Fruit fly (Drosophila melanogaster) whole organism, embryonic: ENCODE data around the gene Shc.

Experiments
- CG10543 ChIP-seq: fragments of 200-800 bp; sonication (Bioruptor generic); optimal IDR thresholded peaks from 3 replicates; lab custom pipeline; 2017; ENCODE audit warnings: missing biosample characterization, mild to moderate bottlenecking, missing genetic modification characterization, moderate library complexity
- CG11093 ChIP-seq: fragments of 200-800 bp; sonication (Bioruptor generic); IDR thresholded peaks from 3 replicates; pipeline ENCODE4 v1.3.6; 2022; ENCODE audit warnings: missing biosample characterization, missing genetic modification characterization
- CG11504 ChIP-seq: fragments of 200-800 bp; sonication (Bioruptor generic); optimal IDR thresholded peaks from 3 replicates; lab custom pipeline; 2019; ENCODE audit warnings: missing biosample characterization, mild to moderate bottlenecking, missing genetic modification characterization, moderate library complexity
- CG12769 ChIP-seq: fragments of 200-800 bp; sonication (Bioruptor generic); optimal IDR thresholded peaks from 2 replicates; lab custom pipeline; 2019; ENCODE audit warnings: missing biosample characterization, mild to moderate bottlenecking, missing genetic modification characterization, moderate library complexity
- CG1603 ChIP-seq: fragments of 200-800 bp; sonication (Bioruptor generic); optimal IDR thresholded peaks from 2 replicates; lab custom pipeline; 2019; ENCODE audit warnings: missing biosample characterization, mild to moderate bottlenecking, missing genetic modification characterization, moderate library complexity
- CG16779 ChIP-seq: fragments of 200-800 bp; sonication (Bioruptor generic); IDR thresholded peaks from 2 replicates; pipeline ENCODE4 v1.3.6; 2022; ENCODE audit warnings: missing biosample characterization, missing genetic modification characterization
- CG18476 ChIP-seq: fragments of 200-800 bp; sonication (Bioruptor generic); optimal IDR thresholded peaks from 2 replicates; lab custom pipeline; 2016; ENCODE audit warnings: missing biosample characterization, mild to moderate bottlenecking, missing genetic modification characterization
- CG2129 ChIP-seq: fragments of 200-800 bp; sonication (Bioruptor generic); IDR thresholded peaks from 2 replicates; pipeline ENCODE4 v1.3.6; 2022; ENCODE audit warnings: missing biosample characterization, missing genetic modification characterization; ENCODE audit not compliant: partially characterized antibody
- CG30403 ChIP-seq: fragments of 200-800 bp; sonication (Bioruptor generic); optimal IDR thresholded peaks from 3 replicates; lab custom pipeline; 2016; ENCODE audit warnings: missing biosample characterization, missing genetic modification characterization
- CG3065 ChIP-seq: fragments of 200-800 bp; sonication (Bioruptor generic); optimal IDR thresholded peaks from 2 replicates; lab custom pipeline; 2016; ENCODE audit warnings: missing biosample characterization, missing genetic modification characterization
- CG31388 ChIP-seq: fragments of 200-800 bp; sonication (Bioruptor generic); optimal IDR thresholded peaks from 2 replicates; lab custom pipeline; 2016; ENCODE audit warnings: missing biosample characterization, missing genetic modification characterization
- CG32772 ChIP-seq: fragments of 200-800 bp; sonication (Bioruptor generic); IDR thresholded peaks from 2 replicates; pipeline ENCODE4 v1.3.6; 2022; ENCODE audit warnings: missing biosample characterization, missing genetic modification characterization
- CG43689 ChIP-seq: fragments of 200-800 bp; sonication (Bioruptor generic); IDR thresholded peaks from 2 replicates; pipeline ENCODE4 v1.3.6; 2022; ENCODE audit warnings: missing biosample characterization, missing genetic modification characterization
- CG4854 ChIP-seq: fragments of 200-800 bp; sonication (Bioruptor generic); optimal IDR thresholded peaks from 2 replicates; lab custom pipeline; 2016; ENCODE audit warnings: missing biosample characterization, missing genetic modification characterization, inconsistent platforms
- CG6254 ChIP-seq: fragments of 200-800 bp; sonication (Bioruptor generic); optimal IDR thresholded peaks from 3 replicates; lab custom pipeline; 2017; ENCODE audit warnings: mild to moderate bottlenecking, missing biosample characterization, missing genetic modification reagents, missing genetic modification characterization
- CG6654 ChIP-seq: fragments of 200-800 bp; sonication (Bioruptor generic); optimal IDR thresholded peaks from 2 replicates; lab custom pipeline; 2017; ENCODE audit warnings: missing biosample characterization, mild to moderate bottlenecking, missing genetic modification characterization
- CG6689 ChIP-seq: fragments of 200-800 bp; sonication (Bioruptor generic); IDR thresholded peaks from 2 replicates; pipeline ENCODE4 v1.3.6; 2022; ENCODE audit warnings: missing biosample characterization, missing genetic modification characterization
- D ChIP-seq, 2 experiments: fragments of 200-800 bp in 1 of 2; fragments of >200 bp in 1 of 2; sonication (Bioruptor generic) in 1 of 2; optimal IDR thresholded peaks; 2 replicates in 1 of 2; 3 replicates in 1 of 2; lab custom pipeline; 2017; ENCODE audit warnings: mild to moderate bottlenecking in 1 of 2, missing biosample characterization in 1 of 2, missing genetic modification characterization in 1 of 2, missing genetic modification reagents in 1 of 2
- Dbx ChIP-seq: fragments of 200-800 bp; sonication (Bioruptor generic); IDR thresholded peaks from 3 replicates; pipeline ENCODE4 v1.3.6; 2022; ENCODE audit warnings: missing biosample characterization, missing genetic modification characterization
- Dek ChIP-seq: fragments of 200-800 bp; sonication (Bioruptor generic); optimal IDR thresholded peaks from 3 replicates; lab custom pipeline; 2019; ENCODE audit warnings: missing biosample characterization, mild to moderate bottlenecking, missing genetic modification characterization, moderate library complexity
- ERR ChIP-seq: fragments of 200-800 bp; sonication (Bioruptor generic); optimal IDR thresholded peaks from 2 replicates; lab custom pipeline; 2016; ENCODE audit warnings: missing biosample characterization, missing genetic modification characterization
- Hey ChIP-seq: fragments of 200-800 bp; sonication (Bioruptor generic); optimal IDR thresholded peaks from 3 replicates; lab custom pipeline; 2018; ENCODE audit warnings: missing biosample characterization, mild to moderate bottlenecking, missing genetic modification characterization
- Hr39 ChIP-seq: fragments of >200 bp; optimal IDR thresholded peaks from 2 replicates; lab custom pipeline; 2017
- MESR4 ChIP-seq: fragments of 200-800 bp; sonication (Bioruptor generic); optimal IDR thresholded peaks from 2 replicates; lab custom pipeline; 2018; ENCODE audit warnings: missing biosample characterization, mild to moderate bottlenecking, missing genetic modification characterization, moderate library complexity
- Myb ChIP-seq: fragments of 200-800 bp; sonication (Bioruptor generic); optimal IDR thresholded peaks from 2 replicates; lab custom pipeline; 2016; ENCODE audit warnings: missing biosample characterization, missing genetic modification characterization
- NC2α ChIP-seq: fragments of 200-800 bp; sonication (Bioruptor generic); optimal IDR thresholded peaks from 2 replicates; lab custom pipeline; 2016; ENCODE audit warnings: missing biosample characterization, missing genetic modification characterization
- Optix ChIP-seq: fragments of 200-800 bp; sonication (Bioruptor generic); IDR thresholded peaks from 3 replicates; pipeline ENCODE4 v1.3.6; 2022; ENCODE audit warnings: missing biosample characterization, missing genetic modification characterization
- Pdp1 ChIP-seq, 2 experiments: fragments of 200-800 bp; sonication (Bioruptor generic); optimal IDR thresholded peaks; 3 replicates each; lab custom pipeline; 2016; ENCODE audit warnings: missing biosample characterization in 2 of 2, missing genetic modification characterization in 2 of 2, mild to moderate bottlenecking in 1 of 2, moderate library complexity in 1 of 2
- Poxn ChIP-seq: fragments of 200-800 bp; sonication (Bioruptor generic); IDR thresholded peaks from 2 replicates; pipeline ENCODE4 v1.3.6; 2022; ENCODE audit warnings: missing biosample characterization, missing genetic modification characterization
- Tbp ChIP-seq: fragments of >200 bp; optimal IDR thresholded peaks from 2 replicates; lab custom pipeline; 2018; ENCODE audit warnings: missing biosample characterization, missing genetic modification characterization
- Xrp1 ChIP-seq: fragments of 200-800 bp; sonication (Bioruptor generic); IDR thresholded peaks from 2 replicates; pipeline ENCODE4 v1.3.6; 2022; ENCODE audit warnings: missing biosample characterization, missing genetic modification characterization
- al ChIP-seq: fragments of 200-800 bp; sonication (Bioruptor generic); IDR thresholded peaks from 2 replicates; pipeline ENCODE4 v1.3.6; 2022; ENCODE audit warnings: missing biosample characterization, missing genetic modification characterization
- ash1 ChIP-seq: fragments of 200-800 bp; sonication (Bioruptor generic); optimal IDR thresholded peaks from 2 replicates; lab custom pipeline; 2018; ENCODE audit warnings: missing biosample characterization, mild to moderate bottlenecking, missing genetic modification characterization
- ci ChIP-seq: fragments of 200-800 bp; sonication (Bioruptor generic); IDR thresholded peaks from 3 replicates; pipeline ENCODE4 v1.3.6; 2022; ENCODE audit warnings: missing biosample characterization, missing genetic modification characterization
- gro ChIP-seq: fragments of 200-800 bp; sonication (Bioruptor generic); optimal IDR thresholded peaks from 2 replicates; lab custom pipeline; 2016; ENCODE audit warnings: missing biosample characterization, missing genetic modification characterization
- h ChIP-seq: fragments of >200 bp; optimal IDR thresholded peaks from 2 replicates; lab custom pipeline; 2017
- her ChIP-seq: fragments of 200-800 bp; sonication (Bioruptor generic); optimal IDR thresholded peaks from 2 replicates; lab custom pipeline; 2016; ENCODE audit warnings: missing biosample characterization, missing genetic modification characterization
- hkb ChIP-seq, 2 experiments: fragments of 200-800 bp in 1 of 2; fragments of >200 bp in 1 of 2; sonication (Bioruptor generic) in 1 of 2; IDR thresholded peaks in 1 of 2; optimal IDR thresholded peaks in 1 of 2; 2 replicates each; pipeline versions ENCODE4 v1.3.6 to Lab custom; 2017 to 2022; ENCODE audit warnings: missing biosample characterization in 1 of 2, missing genetic modification characterization in 1 of 2
- jigr1 ChIP-seq: fragments of 200-800 bp; sonication (Bioruptor generic); IDR thresholded peaks from 3 replicates; pipeline ENCODE4 v1.3.6; 2022; ENCODE audit warnings: missing biosample characterization, missing genetic modification characterization
- maf-S ChIP-seq: fragments of 200-800 bp; sonication (Bioruptor generic); optimal IDR thresholded peaks from 2 replicates; lab custom pipeline; 2016; ENCODE audit warnings: missing biosample characterization, missing genetic modification characterization
- mam ChIP-seq: fragments of 200-800 bp; sonication (Bioruptor generic); optimal IDR thresholded peaks from 3 replicates; lab custom pipeline; 2016; ENCODE audit warnings: missing biosample characterization, missing genetic modification characterization
- pita ChIP-seq: fragments of 200-800 bp; sonication (Bioruptor generic); optimal IDR thresholded peaks from 2 replicates; lab custom pipeline; 2017; ENCODE audit warnings: missing biosample characterization, mild to moderate bottlenecking, missing genetic modification characterization
- pros ChIP-seq: fragments of 200-800 bp; sonication (Bioruptor generic); optimal IDR thresholded peaks from 3 replicates; lab custom pipeline; 2019; ENCODE audit warnings: missing biosample characterization, mild to moderate bottlenecking, missing genetic modification characterization, moderate library complexity
- rib ChIP-seq: fragments of 200-800 bp; sonication (Bioruptor generic); IDR thresholded peaks from 2 replicates; pipeline ENCODE4 v1.3.6; 2022; ENCODE audit warnings: missing biosample characterization, missing genetic modification characterization
- scrt ChIP-seq: fragments of 200-800 bp; sonication (Bioruptor generic); optimal IDR thresholded peaks from 2 replicates; lab custom pipeline; 2018; ENCODE audit warnings: missing biosample characterization, mild to moderate bottlenecking, missing genetic modification characterization, moderate library complexity
- tll ChIP-seq, 2 experiments: fragments of 200-800 bp in 1 of 2; fragments of >200 bp in 1 of 2; sonication (Bioruptor generic) in 1 of 2; optimal IDR thresholded peaks; 2 replicates each; lab custom pipeline; 2017 to 2019; ENCODE audit warnings: missing biosample characterization in 2 of 2, missing genetic modification characterization in 2 of 2, mild to moderate bottlenecking in 1 of 2, moderate library complexity in 1 of 2
- trem ChIP-seq: fragments of 200-800 bp; optimal IDR thresholded peaks from 3 replicates; lab custom pipeline; 2019; ENCODE audit warnings: missing biosample characterization, mild to moderate bottlenecking, missing genetic modification characterization, moderate library complexity
- ttk ChIP-seq: fragments of 200-800 bp; sonication (Bioruptor generic); IDR thresholded peaks from 2 replicates; pipeline ENCODE4 v2.1.2; 2022; ENCODE audit warnings: missing biosample characterization, missing genetic modification characterization
- wor ChIP-seq: fragments of 200-800 bp; sonication (Bioruptor generic); IDR thresholded peaks from 2 replicates; pipeline ENCODE4 v1.3.6; 2022; ENCODE audit warnings: missing biosample characterization, missing genetic modification characterization
- z ChIP-seq: fragments of 200-800 bp; sonication (Bioruptor generic); IDR thresholded peaks from 3 replicates; pipeline ENCODE4 v1.3.6; 2022; ENCODE audit warnings: missing biosample characterization, missing genetic modification characterization

Shc gene

dm6 chr3L:9461670-9462246 lies 34.9 kb downstream of the Shc start (continued):
- peak; percentile 21 for TF ChIP-seq ERR (GFP tag; lab: Kevin White, UChicago)
- no peak for TF ChIP-seq gro (GFP tag; lab: Kevin White, UChicago)
- TF ChIP-seq CG11504 (tag; lab: Kevin White, UChicago): no peak
- TF ChIP-seq ttk (GFP tag; lab: Robert Waterston, UW): 0 out of 2 replicates have a peak, but pooled peaks have one; percentile 14
- 0 out of 2 replicates have a peak, but pooled peaks have one; percentile 20 for TF ChIP-seq al (GFP tag; lab: Robert Waterston, UW)
- no peak for TF ChIP-seq rib (GFP tag; lab: Robert Waterston, UW)
- no peak for TF ChIP-seq CG2129
- no peak for TF ChIP-seq her
- no peak for TF ChIP-seq CG30403 (GFP tag; lab: Kevin White, UChicago)
- TF ChIP-seq hkb (optimal IDR thresholded peaks at IDR 0.05; lab: Kevin White, UChicago): no peak
- TF ChIP-seq hkb (GFP tag; IDR thresholded peaks at IDR 0.05; lab: Robert Waterston, UW): peak; percentile 69
- TF ChIP-seq D (optimal IDR thresholded peaks at IDR 0.05; lab: Kevin White, UChicago): peak; percentile 58
- TF ChIP-seq D (GFP tag; optimal IDR thresholded peaks at IDR 0.05; lab: Kevin White, UChicago): no peak
- no peak for TF ChIP-seq CG4854 (GFP tag; lab: Kevin White, UChicago)
- peak; percentile 79 for TF ChIP-seq CG1603 (tag; lab: Kevin White, UChicago)
- TF ChIP-seq Dbx (GFP tag; lab: Robert Waterston, UW): no peak
- TF ChIP-seq tll (GFP tag; optimal IDR thresholded peaks at IDR 0.05; lab: Kevin White, UChicago): no peak
- TF ChIP-seq Dek (tag; lab: Kevin White, UChicago): no peak
- no peak for TF ChIP-seq CG31388 (GFP tag; lab: Kevin White, UChicago)
- TF ChIP-seq ash1: no peak
- TF ChIP-seq Hr39 (lab: Kevin White, UChicago): no peak
- no peak for TF ChIP-seq scrt (GFP tag; lab: Kevin White, UChicago)
- peak; percentile 49 for TF ChIP-seq CG32772
- peak in 1 of 2 experiments; percentile 3 for TF ChIP-seq Pdp1 (GFP tag; optimal IDR thresholded peaks at IDR 0.05; lab: Kevin White, UChicago)
- no peak for TF ChIP-seq maf-S
- TF ChIP-seq Myb (GFP tag; lab: Kevin White, UChicago): no peak
- TF ChIP-seq CG6689 (GFP tag; lab: Robert Waterston, UW): peak; percentile 31; the same call in 1 of the 2 replicates
- TF ChIP-seq h: no peak
- no peak for TF ChIP-seq Optix (GFP tag; lab: Robert Waterston, UW)
- TF ChIP-seq CG16779 (GFP tag; lab: Robert Waterston, UW): no peak
- no peak for TF ChIP-seq CG6254 (GFP tag; lab: Kevin White, UChicago)
- TF ChIP-seq ci (GFP tag; lab: Robert Waterston, UW): peak; percentile 73; the same call in 2 of the 3 replicates
- no peak; the same call in 1 of the 2 replicates for TF ChIP-seq wor (GFP tag; lab: Robert Waterston, UW)
- TF ChIP-seq CG43689: no peak
- no peak for TF ChIP-seq MESR4 (GFP tag; lab: Kevin White, UChicago)
- peak; percentile 53 for TF ChIP-seq CG12769 (tag; lab: Kevin White, UChicago)
- TF ChIP-seq Tbp: no peak
- TF ChIP-seq CG10543 (GFP tag; lab: Kevin White, UChicago): no peak
- no peak for TF ChIP-seq CG11093 (GFP tag; lab: Robert Waterston, UW)
- TF ChIP-seq Xrp1 (GFP tag; lab: Robert Waterston, UW): peak; percentile 57; the same call in 1 of the 2 replicates
- TF ChIP-seq pita (GFP tag; lab: Kevin White, UChicago): no peak
- peak; percentile 27 for TF ChIP-seq CG6654 (GFP tag; lab: Kevin White, UChicago)
- no peak for TF ChIP-seq CG18476 (GFP tag; lab: Kevin White, UChicago)
- TF ChIP-seq pros (GFP tag; lab: Kevin White, UChicago): peak; percentile 73
- TF ChIP-seq NC2α (GFP tag; lab: Kevin White, UChicago): no peak
- no peak for TF ChIP-seq z (GFP tag; lab: Robert Waterston, UW)
- no peak for TF ChIP-seq jigr1 (GFP tag; lab: Robert Waterston, UW)
- TF ChIP-seq Hey (tag; lab: Kevin White, UChicago): no peak
- TF ChIP-seq trem: no peak
- TF ChIP-seq mam: peak; percentile 7
- TF ChIP-seq CG3065: peak; percentile 20
- no peak for TF ChIP-seq Poxn (GFP tag; lab: Robert Waterston, UW)
